Fruit fly (Drosophila melanogaster) whole organism, wandering third instar larva: ENCODE data around the gene CG10725.

ENCODE experiments used
- Abd-B ChIP-seq: fragments of >200 bp; optimal IDR thresholded peaks from 2 replicates; lab custom pipeline; 2017; ENCODE audit warnings: missing biosample characterization, missing genetic modification characterization
- CG32264 ChIP-seq: fragments of 200-800 bp; sonication (Bioruptor generic); optimal IDR thresholded peaks from 2 replicates; lab custom pipeline; 2016; ENCODE audit warnings: missing biosample characterization, missing genetic modification characterization
- CG9705 ChIP-seq: fragments of 200-800 bp; sonication (Bioruptor generic); optimal IDR thresholded peaks from 2 replicates; lab custom pipeline; 2018; ENCODE audit warnings: missing biosample characterization, mild to moderate bottlenecking, missing genetic modification characterization
- CrebA ChIP-seq: fragments of 200-800 bp; sonication (Bioruptor generic); optimal IDR thresholded peaks from 2 replicates; lab custom pipeline; 2016; ENCODE audit warnings: missing biosample characterization, mild to moderate bottlenecking, missing genetic modification characterization, borderline replicate concordance
- Dif ChIP-seq: fragments of 200-275, 200-300 bp; sonication (Bioruptor generic); optimal IDR thresholded peaks from 2 replicates; lab custom pipeline; 2018; ENCODE audit warnings: missing biosample characterization, missing genetic modification characterization; ENCODE audit not compliant: partially characterized antibody
- GATAd ChIP-seq: sonication (Bioruptor generic); optimal IDR thresholded peaks from 2 replicates; lab custom pipeline; 2016; ENCODE audit warnings: missing biosample characterization, missing genetic modification characterization
- HLH106 ChIP-seq: fragments of 200-800 bp; optimal IDR thresholded peaks from 3 replicates; lab custom pipeline; 2019; ENCODE audit warnings: missing biosample characterization, mild to moderate bottlenecking, missing genetic modification characterization, moderate library complexity
- Hr78 ChIP-seq: fragments of >200 bp; optimal IDR thresholded peaks from 2 replicates; lab custom pipeline; 2017; ENCODE audit warnings: missing biosample characterization, missing genetic modification characterization
- Jra ChIP-seq: sonication (Bioruptor generic); optimal IDR thresholded peaks from 2 replicates; lab custom pipeline; 2016; ENCODE audit warnings: missing biosample characterization, missing genetic modification characterization
- N ChIP-seq: fragments of >200 bp; optimal IDR thresholded peaks from 2 replicates; lab custom pipeline; 2018; ENCODE audit warnings: missing biosample characterization, missing external identifiers, missing genetic modification characterization
- OdsH ChIP-seq: fragments of 200-800 bp; sonication (Bioruptor generic); optimal IDR thresholded peaks from 2 replicates; lab custom pipeline; 2016; ENCODE audit warnings: missing biosample characterization, mild to moderate bottlenecking, missing genetic modification characterization
- Rel ChIP-seq, 2 experiments: fragments of 200-800 bp; sonication (Bioruptor generic) in 1 of 2; optimal IDR thresholded peaks; 2 replicates in 1 of 2; 3 replicates in 1 of 2; lab custom pipeline; 2016 to 2019; ENCODE audit warnings: mild to moderate bottlenecking in 2 of 2, missing biosample characterization in 2 of 2, missing genetic modification characterization in 2 of 2, moderate library complexity in 1 of 2
- Sp1 ChIP-seq: fragments of 200-800 bp; sonication (Bioruptor generic); optimal IDR thresholded peaks from 3 replicates; lab custom pipeline; 2019; ENCODE audit warnings: missing biosample characterization, mild to moderate bottlenecking, missing genetic modification characterization, moderate library complexity
- Vsx2 ChIP-seq: fragments of 200-300, 225-300 bp; sonication (Bioruptor generic); optimal IDR thresholded peaks from 2 replicates; lab custom pipeline; 2018; ENCODE audit warnings: missing biosample characterization, missing genetic modification characterization; ENCODE audit not compliant: partially characterized antibody
- br ChIP-seq: fragments of 200-800 bp; sonication (Bioruptor generic); optimal IDR thresholded peaks from 2 replicates; lab custom pipeline; 2016; ENCODE audit warnings: missing biosample characterization, missing genetic modification characterization
- dl ChIP-seq, 2 experiments: fragments of 175-275, 200-275 bp in 1 of 2; fragments of 200-275 bp in 1 of 2; sonication (Bioruptor generic); optimal IDR thresholded peaks; lab custom pipeline; 2018; ENCODE audit warnings: mild to moderate bottlenecking in 2 of 2, missing biosample characterization in 2 of 2, missing genetic modification characterization in 2 of 2, moderate library complexity in 2 of 2; ENCODE audit not compliant: partially characterized antibody in 2 of 2, insufficient read depth in 1 of 2
- dmrt93B ChIP-seq: fragments of 200-800 bp; sonication (Bioruptor generic); optimal IDR thresholded peaks from 2 replicates; lab custom pipeline; 2018; ENCODE audit warnings: missing biosample characterization, mild to moderate bottlenecking, missing genetic modification characterization
- dsf ChIP-seq: sonication (Bioruptor generic); optimal IDR thresholded peaks from 2 replicates; lab custom pipeline; 2016; ENCODE audit warnings: missing biosample characterization, missing genetic modification characterization, borderline replicate concordance
- foxo ChIP-seq, 2 experiments: fragments of 200-800 bp; sonication (Bioruptor generic); optimal IDR thresholded peaks; 2 replicates in 1 of 2; 3 replicates in 1 of 2; lab custom pipeline; 2016 to 2017; ENCODE audit warnings: missing biosample characterization in 2 of 2, missing genetic modification characterization in 2 of 2
- jim ChIP-seq: fragments of 175-275, 200-325 bp; sonication (Bioruptor generic); optimal IDR thresholded peaks from 2 replicates; lab custom pipeline; 2016; ENCODE audit warnings: missing biosample characterization, mild to moderate bottlenecking, missing genetic modification characterization
- pan ChIP-seq: fragments of >200 bp; optimal IDR thresholded peaks from 2 replicates; lab custom pipeline; 2017
- rgr ChIP-seq: fragments of 200-800 bp; sonication (Bioruptor generic); optimal IDR thresholded peaks from 3 replicates; lab custom pipeline; 2016; ENCODE audit warnings: missing biosample characterization, mild to moderate bottlenecking, missing genetic modification characterization
- sv ChIP-seq: fragments of 200-800 bp; sonication (Bioruptor generic); optimal IDR thresholded peaks from 3 replicates; lab custom pipeline; 2016; ENCODE audit warnings: missing biosample characterization, missing genetic modification characterization
- tai ChIP-seq: sonication (Bioruptor generic); optimal IDR thresholded peaks from 2 replicates; lab custom pipeline; 2016; ENCODE audit warnings: missing biosample characterization, missing genetic modification characterization
- usp ChIP-seq: fragments of >200 bp; optimal IDR thresholded peaks from 2 replicates; lab custom pipeline; 2017; ENCODE audit warnings: missing biosample characterization, missing genetic modification characterization
- woc ChIP-seq: sonication (Bioruptor generic); optimal IDR thresholded peaks from 2 replicates; lab custom pipeline; 2016; ENCODE audit warnings: missing biosample characterization, mild to moderate bottlenecking, missing genetic modification characterization

CG10725 gene

dm6 chr3L:13437654-13438053, at the start of gene CG10725:
TSS of gene CG10725 (plus strand) at chr3L:13437954.
- TF ChIP-seq sv (GFP tag; lab: Kevin White, UChicago), result no peak
- TF ChIP-seq CrebA, result no peak
- no peak for TF ChIP-seq pan (lab: Kevin White, UChicago)
- TF ChIP-seq tai (GFP tag; lab: Kevin White, UChicago), result no peak
- no peak for TF ChIP-seq Abd-B (GFP tag; lab: Kevin White, UChicago)
- TF ChIP-seq Vsx2 (GFP tag; lab: Kevin White, UChicago), result no peak
- TF ChIP-seq Dif, result no peak

dm6 chr3L:13389834-13390233, 47.9 kb upstream of the CG10725 start, which contains the start of gene Poc1:
TSS of gene Poc1 (minus strand) at chr3L:13390006.
- TF ChIP-seq woc (GFP tag; lab: Kevin White, UChicago) (no peak), sv (GFP tag; lab: Kevin White, UChicago) (no peak), Sp1 (GFP tag; lab: Kevin White, UChicago) (no peak), Hr78 (no peak), dmrt93B (no peak), CG9705 (GFP tag; lab: Kevin White, UChicago) (no peak), OdsH (GFP tag; lab: Kevin White, UChicago) (no peak), CG32264 (no peak), N (GFP tag; lab: Kevin White, UChicago) (no peak), foxo (GFP tag; optimal IDR thresholded peaks at IDR 0.05; lab: Kevin White, UChicago) (no peak), jim (GFP tag; lab: Kevin White, UChicago) (no peak), tai (GFP tag; lab: Kevin White, UChicago) (no peak)
- TF ChIP-seq, all 38 proteins: peak for 0

dm6 chr3L:13393538-13393937, 44.2 kb upstream of the CG10725 start:
- TF ChIP-seq Abd-B (GFP tag; lab: Kevin White, UChicago) (no peak), Hr78 (no peak), pan (lab: Kevin White, UChicago) (no peak), dsf (GFP tag; lab: Kevin White, UChicago) (no peak), Vsx2 (GFP tag; lab: Kevin White, UChicago) (no peak), sv (GFP tag; lab: Kevin White, UChicago) (no peak), rgr (GFP tag; lab: Kevin White, UChicago) (no peak), usp (GFP tag; lab: Kevin White, UChicago) (no peak), br (GFP tag; lab: Kevin White, UChicago) (no peak), Jra (GFP tag; lab: Kevin White, UChicago) (no peak), foxo (GFP tag; optimal IDR thresholded peaks at IDR 0.05; lab: Kevin White, UChicago) (peak in 1 of 2 experiments; percentile 20), jim (GFP tag; lab: Kevin White, UChicago) (no peak), HLH106 (tag; lab: Kevin White, UChicago) (peak; percentile 23), OdsH (GFP tag; lab: Kevin White, UChicago) (peak; percentile 22), tai (GFP tag; lab: Kevin White, UChicago) (no peak)

dm6 chr3L:13397656-13398055, 40.1 kb upstream of the CG10725 start:
- TF ChIP-seq usp (GFP tag; lab: Kevin White, UChicago), result no peak
- no peak for TF ChIP-seq dmrt93B
- TF ChIP-seq Rel (GFP tag; optimal IDR thresholded peaks at IDR 0.05; lab: Kevin White, UChicago), result no peak
- TF ChIP-seq Rel (tag; optimal IDR thresholded peaks at IDR 0.05; lab: Kevin White, UChicago), result no peak
- TF ChIP-seq Abd-B (GFP tag; lab: Kevin White, UChicago), result no peak
- no peak for TF ChIP-seq dl (GFP tag; optimal IDR thresholded peaks at IDR 0.05; lab: Kevin White, UChicago; ENCODE audit: insufficient read depth in 1 of 2, partially characterized antibody in 2 of 2)
- no peak for TF ChIP-seq rgr (GFP tag; lab: Kevin White, UChicago)
- TF ChIP-seq GATAd, result no peak

dm6 chr3L:13400872-13401418, 36.8 kb upstream of the CG10725 start, which contains the start of gene sens:
TSS of gene sens (minus strand) at chr3L:13401125.
- TF ChIP-seq Jra (GFP tag; lab: Kevin White, UChicago), result peak; percentile 38
- TF ChIP-seq br (GFP tag; lab: Kevin White, UChicago), result no peak
- TF ChIP-seq pan (lab: Kevin White, UChicago), result no peak
- TF ChIP-seq jim (GFP tag; lab: Kevin White, UChicago), result peak; percentile 35
- TF ChIP-seq Sp1 (GFP tag; lab: Kevin White, UChicago), result peak; percentile 32
- TF ChIP-seq, all 38 proteins: peak for 3
